Fruit fly (Drosophila melanogaster) whole organism, prepupa: ENCODE measurements around the gene Apl.

Experiments
- Met ChIP-seq: fragments of 200-800 bp; sonication (Bioruptor generic); optimal IDR thresholded peaks from 3 replicates; lab custom pipeline; 2016; ENCODE audit warnings: missing biosample characterization, missing genetic modification characterization
- OdsH ChIP-seq: fragments of 200-800 bp; sonication (Bioruptor generic); optimal IDR thresholded peaks from 3 replicates; lab custom pipeline; 2016; ENCODE audit warnings: missing biosample characterization, missing genetic modification characterization
- eg ChIP-seq: fragments of 200-800 bp; sonication (Bioruptor generic); IDR thresholded peaks from 3 replicates; pipeline ENCODE4 v1.3.6; 2022; ENCODE audit warnings: missing biosample characterization, missing genetic modification characterization

dm6 chr3L:16609120-16609519, 14.1 kb downstream of the Apl start, which contains the start of gene CG4098:
- TF ChIP-seq Met (GFP tag; lab: Kevin White, UChicago) (peak; percentile 39), eg (GFP tag; lab: Robert Waterston, UW) (peak; percentile 87), OdsH (GFP tag; lab: Kevin White, UChicago) (peak; percentile 69)
